Worm (Caenorhabditis elegans) whole organism, young adult: Measurements from ENCODE around the gene F45H10.2.

Source experiments
- D2030.7 ChIP-seq: fragments of 200-800 bp; sonication (Bioruptor generic); IDR thresholded peaks from 2 replicates; pipeline ENCODE4 v1.3.6; 2022; ENCODE audit warnings: missing genetic modification reagents, missing genetic modification characterization, missing compliant biosample characterization
- F22D6.2 ChIP-seq: sonication (generic microtip); optimal IDR thresholded peaks from 2 replicates; lab custom pipeline; 2016; ENCODE audit warnings: mild to moderate bottlenecking, missing genetic modification characterization, missing compliant biosample characterization
- F37B4.10 ChIP-seq: fragments of 200-800 bp; sonication (Bioruptor generic); IDR thresholded peaks from 2 replicates; pipeline ENCODE4 v1.3.6; 2022; ENCODE audit warnings: missing genetic modification characterization, missing compliant biosample characterization
- ama-1 ChIP-seq, 3 experiments: fragments of 150-350 bp in 1 of 3; sonication (generic microtip) in 2 of 3; optimal IDR thresholded peaks; 2 replicates each; lab custom pipeline; 2014 to 2018; ENCODE audit warnings: missing biosample characterization in 2 of 3, missing genetic modification characterization in 2 of 3, missing genetic modification reagents in 2 of 3
- cebp-1 ChIP-seq, 2 experiments: fragments of 200-800 bp in 1 of 2; sonication (Bioruptor generic) in 1 of 2; sonication (generic microtip) in 1 of 2; IDR thresholded peaks in 1 of 2; optimal IDR thresholded peaks in 1 of 2; 2 replicates each; pipeline versions ENCODE4 v1.3.6 to Lab custom; 2017 to 2022; ENCODE audit warnings: missing compliant biosample characterization in 2 of 2, missing genetic modification characterization in 2 of 2, mild to moderate bottlenecking in 1 of 2, missing genetic modification reagents in 1 of 2, moderate library complexity in 1 of 2
- ceh-100 ChIP-seq: fragments of 200-800 bp; sonication (Bioruptor generic); IDR thresholded peaks from 2 replicates; pipeline ENCODE4 v1.3.6; 2022; ENCODE audit warnings: missing genetic modification reagents, missing genetic modification characterization, missing compliant biosample characterization
- efl-1 ChIP-seq: fragments of 150-350 bp; optimal IDR thresholded peaks from 2 replicates; lab custom pipeline; 2014; ENCODE audit warnings: missing biosample characterization, missing genetic modification reagents, missing genetic modification characterization
- madf-10 ChIP-seq: sonication (generic microtip); optimal IDR thresholded peaks from 2 replicates; lab custom pipeline; 2016; ENCODE audit warnings: mild to moderate bottlenecking, missing genetic modification characterization, missing compliant biosample characterization
- pha-4 ChIP-seq: fragments of 150-350 bp; sonication (generic microtip); optimal IDR thresholded peaks from 2 replicates; lab custom pipeline; 2014; ENCODE audit warnings: missing biosample characterization, missing genetic modification reagents, missing genetic modification characterization
- sea-2 ChIP-seq: fragments of 200-800 bp; sonication (Bioruptor generic); IDR thresholded peaks from 2 replicates; pipeline ENCODE4 v1.3.6; 2022; ENCODE audit warnings: missing genetic modification characterization, missing compliant biosample characterization
- unc-130 ChIP-seq: sonication (generic microtip); optimal IDR thresholded peaks from 2 replicates; lab custom pipeline; 2016; ENCODE audit warnings: missing genetic modification reagents, missing genetic modification characterization, missing compliant biosample characterization
- zim-3 ChIP-seq: sonication (generic microtip); optimal IDR thresholded peaks from 2 replicates; lab custom pipeline; 2017; ENCODE audit warnings: mild to moderate bottlenecking, missing genetic modification characterization, moderate library complexity, missing compliant biosample characterization

- TF ChIP-seq unc-130 (GFP tag; lab: Kevin White, UChicago) (no peak), pha-4 (tag; lab: Kevin White, UChicago) (no peak), cebp-1 (GFP tag; IDR thresholded peaks at IDR 0.05; lab: Robert Waterston, UW) (no peak), cebp-1 (tag; optimal IDR thresholded peaks at IDR 0.05; lab: Kevin White, UChicago) (no peak), zim-3 (tag; lab: Kevin White, UChicago) (no peak), ceh-100 (GFP tag; lab: Robert Waterston, UW) (no peak), efl-1 (no peak), ama-1 (optimal IDR thresholded peaks at IDR 0.05; lab: Kevin White, UChicago) (no peak), ama-1 (GFP tag; optimal IDR thresholded peaks at IDR 0.05; lab: Kevin White, UChicago) (no peak), madf-10 (no peak), F22D6.2 (no peak), F37B4.10 (GFP tag; lab: Robert Waterston, UW) (no peak), sea-2 (GFP tag; lab: Robert Waterston, UW) (no peak), D2030.7 (no peak)
These were observed 13.4 kb downstream of the F45H10.2 start for ce11 chrII:13479424-13479823.
